Worm (Caenorhabditis elegans): ENCODE results near the gene frh-1.
A peak's percentile ranks its signal among the peaks of the same experiment; 100 is the strongest.

frh-1 gene

ce11 chrII:5917010-5917472 is at the start of gene frh-1:
Gene frh-1 (plus strand): TSS chrII:5917422.
- TF ChIP-seq unc-39 (tag; optimal IDR thresholded peaks at IDR 0.05) (no peak), ztf-11 (tag; optimal IDR thresholded peaks at IDR 0.05) (no peak), lin-39 (tag; optimal IDR thresholded peaks at IDR 0.05) (no peak), R02D3.7 (tag; optimal IDR thresholded peaks at IDR 0.05) (no peak), nhr-25 (tag; optimal IDR thresholded peaks at IDR 0.05) (no peak), fos-1 (tag; optimal IDR thresholded peaks at IDR 0.05) (no peak), ztf-1 (GFP tag; conservative IDR thresholded peaks at IDR 0.05) (no peak), mab-5 (tag; optimal IDR thresholded peaks at IDR 0.05) (no peak), mbf-1 (tag; optimal IDR thresholded peaks at IDR 0.05) (no peak), lin-11 (tag; optimal IDR thresholded peaks at IDR 0.05) (no peak), aly-2 (tag; optimal IDR thresholded peaks at IDR 0.05) (no peak)

DNA sequence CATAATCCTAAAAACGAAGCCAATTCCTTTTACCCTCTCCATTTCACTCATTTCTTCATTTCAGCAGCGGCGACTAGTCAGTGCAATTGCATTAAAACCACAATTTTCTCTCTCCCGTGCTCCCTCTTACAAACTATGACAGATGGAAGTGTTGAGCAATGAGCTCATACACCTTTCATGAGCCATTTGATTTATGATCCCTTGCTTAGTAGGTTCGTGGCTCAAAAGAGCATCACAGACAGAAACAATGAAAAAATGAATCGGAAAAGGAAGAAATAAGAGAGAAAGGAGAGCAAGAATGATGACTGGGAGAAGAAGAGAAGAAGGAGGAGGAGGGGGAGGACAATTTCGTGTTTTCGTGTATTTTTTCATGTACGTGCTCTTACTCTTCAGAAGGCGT is 45.7 kb upstream of the frh-1 start:
- TF ChIP-seq unc-55 (GFP tag; optimal IDR thresholded peaks at IDR 0.05) (peak; percentile 45), nhr-11 (tag; optimal IDR thresholded peaks at IDR 0.05) (no peak), sma-9 (GFP tag; optimal IDR thresholded peaks at IDR 0.05) (peak; percentile 16), sma-9 (tag; optimal IDR thresholded peaks at IDR 0.05) (no peak), mab-5 (tag; optimal IDR thresholded peaks at IDR 0.05) (peak; percentile 73), nhr-129 (tag; optimal IDR thresholded peaks at IDR 0.05) (peak; percentile 23), lin-39 (tag; optimal IDR thresholded peaks at IDR 0.05) (no peak)

- no peak for TF ChIP-seq dmd-4 (tag; optimal IDR thresholded peaks at IDR 0.05)
- peak; percentile 53 for TF ChIP-seq fos-1 (tag; optimal IDR thresholded peaks at IDR 0.05)
- no peak for TF ChIP-seq nhr-21 (tag; optimal IDR thresholded peaks at IDR 0.05)
- no peak for TF ChIP-seq aly-2 (tag; optimal IDR thresholded peaks at IDR 0.05)
Measured at ce11 chrII:5872414-5872813, 44.8 kb upstream of the frh-1 start.

DNA sequence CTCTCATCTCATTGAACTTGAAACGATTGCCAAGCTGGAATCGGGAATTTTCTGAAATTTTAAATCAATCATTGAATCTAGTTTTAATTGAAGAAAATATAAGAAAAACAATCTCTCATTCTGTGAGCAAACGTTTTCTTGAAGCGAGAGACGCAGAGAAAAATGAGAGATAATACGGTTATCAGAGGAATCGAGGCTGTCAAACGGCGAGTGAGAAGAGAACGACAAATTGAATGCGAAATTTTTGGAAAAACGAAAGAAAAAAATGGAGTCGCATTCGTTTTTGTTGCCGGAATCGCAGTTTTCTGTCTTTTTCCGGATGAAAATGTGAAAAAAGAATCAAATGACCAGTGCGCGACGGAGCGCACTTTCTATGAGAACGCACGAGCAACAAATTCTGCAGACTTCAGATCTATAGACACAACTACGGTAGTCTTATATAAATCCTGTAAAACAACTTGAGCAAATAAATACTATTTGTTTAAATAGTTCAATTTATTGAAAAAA is 43.6 kb upstream of the frh-1 start, which contains the start of gene tex-2:
Gene tex-2, minus strand, starts transcription at position 51 of the 507 bp plus-strand sequence.
- TF ChIP-seq Y55F3AM.14 (GFP tag; optimal IDR thresholded peaks at IDR 0.05) (no peak), nhr-129 (tag; optimal IDR thresholded peaks at IDR 0.05) (peak; percentile 48), crh-2 (tag; optimal IDR thresholded peaks at IDR 0.05) (peak; percentile 9), F13H6.1 (tag; optimal IDR thresholded peaks at IDR 0.05) (peak; percentile 32), fos-1 (tag; optimal IDR thresholded peaks at IDR 0.05) (peak; percentile 77), lsy-2 (tag; optimal IDR thresholded peaks at IDR 0.05) (peak in 1 of 2 experiments; percentile 33), unc-55 (GFP tag; optimal IDR thresholded peaks at IDR 0.05) (peak; percentile 55), lin-13 (GFP tag; optimal IDR thresholded peaks at IDR 0.05) (peak; percentile 13), C34F6.9 (tag; optimal IDR thresholded peaks at IDR 0.05) (peak; percentile 34), nhr-21 (tag; optimal IDR thresholded peaks at IDR 0.05) (no peak), zag-1 (tag; optimal IDR thresholded peaks at IDR 0.05) (peak; percentile 24), mab-5 (tag; optimal IDR thresholded peaks at IDR 0.05) (no peak), blmp-1 (tag; optimal IDR thresholded peaks at IDR 0.05; ENCODE audit: insufficient read depth) (no peak)

ce11 chrII:5874130-5874529 is 43.1 kb upstream of the frh-1 start:
- peak; percentile 80 for TF ChIP-seq nhr-129 (tag; optimal IDR thresholded peaks at IDR 0.05)
- peak; percentile 3 for TF ChIP-seq nhr-25 (tag; optimal IDR thresholded peaks at IDR 0.05)
- peak; percentile 46 for TF ChIP-seq C34F6.9 (tag; optimal IDR thresholded peaks at IDR 0.05)
- no peak for TF ChIP-seq lin-13 (GFP tag; optimal IDR thresholded peaks at IDR 0.05)
- no peak for TF ChIP-seq aly-2 (tag; optimal IDR thresholded peaks at IDR 0.05)
- TF ChIP-seq skn-1 (tag; optimal IDR thresholded peaks at IDR 0.05): no peak
- no peak for TF ChIP-seq nhr-11 (tag; optimal IDR thresholded peaks at IDR 0.05)
- TF ChIP-seq mbf-1 (tag; optimal IDR thresholded peaks at IDR 0.05): no peak
- TF ChIP-seq nhr-6 (tag; optimal IDR thresholded peaks at IDR 0.05): no peak
- TF ChIP-seq egl-27 (tag; optimal IDR thresholded peaks at IDR 0.05): no peak
- no peak for TF ChIP-seq nhr-237 (tag; optimal IDR thresholded peaks at IDR 0.05)
- no peak for TF ChIP-seq ama-1 (optimal IDR thresholded peaks at IDR 0.05)
- TF ChIP-seq lin-39 (tag; optimal IDR thresholded peaks at IDR 0.05): no peak
- TF ChIP-seq sma-3 (GFP tag; optimal IDR thresholded peaks at IDR 0.05): peak; percentile 36
- no peak for TF ChIP-seq nhr-23 (tag; optimal IDR thresholded peaks at IDR 0.05)
- TF ChIP-seq fos-1 (tag; optimal IDR thresholded peaks at IDR 0.05): no peak
- TF ChIP-seq lsy-2 (tag; optimal IDR thresholded peaks at IDR 0.05): peak in 1 of 2 experiments; percentile 27
- TF ChIP-seq ztf-11 (tag; optimal IDR thresholded peaks at IDR 0.05): no peak
- TF ChIP-seq nhr-10 (tag; optimal IDR thresholded peaks at IDR 0.05): no peak
- TF ChIP-seq gmeb-1 (tag; optimal IDR thresholded peaks at IDR 0.05): no peak
- no peak for TF ChIP-seq ztf-4 (tag; optimal IDR thresholded peaks at IDR 0.05)
- TF ChIP-seq nhr-21 (tag; optimal IDR thresholded peaks at IDR 0.05): no peak
- peak; percentile 64 for TF ChIP-seq sma-9 (GFP tag; optimal IDR thresholded peaks at IDR 0.05)
- TF ChIP-seq sma-9 (tag; optimal IDR thresholded peaks at IDR 0.05): no peak
- TF ChIP-seq blmp-1 (tag; optimal IDR thresholded peaks at IDR 0.05; ENCODE audit: insufficient read depth): peak; percentile 51
